Worm (Caenorhabditis elegans) whole organism, L1 larva: ENCODE results near the gene nhr-261.

Experiments used
- ceh-63 ChIP-seq: fragments of 200-800 bp; sonication (Bioruptor generic); optimal IDR thresholded peaks from 2 replicates; lab custom pipeline; 2018; ENCODE audit warnings: mild to moderate bottlenecking, missing genetic modification characterization, missing compliant biosample characterization
- dsc-1 ChIP-seq: sonication (generic microtip); optimal IDR thresholded peaks from 2 replicates; lab custom pipeline; 2016; ENCODE audit warnings: mild to moderate bottlenecking, missing genetic modification characterization, missing compliant biosample characterization
- hlh-17 ChIP-seq: fragments of 200-800 bp; sonication (Bioruptor generic); optimal IDR thresholded peaks from 2 replicates; lab custom pipeline; 2018; ENCODE audit warnings: missing genetic modification characterization, mild to moderate bottlenecking, missing compliant biosample characterization, moderate library complexity, borderline replicate concordance
- lin-39 ChIP-seq: fragments of 150-350 bp; optimal IDR thresholded peaks from 2 replicates; lab custom pipeline; 2014; ENCODE audit warnings: missing biosample characterization, missing genetic modification reagents, missing genetic modification characterization
- lir-3 ChIP-seq: sonication (generic microtip); optimal IDR thresholded peaks from 2 replicates; lab custom pipeline; 2016; ENCODE audit warnings: mild to moderate bottlenecking, missing genetic modification characterization, moderate library complexity, missing compliant biosample characterization; ENCODE audit not compliant: poor library complexity
- mab-9 ChIP-seq: fragments of 200-800 bp; sonication (Bioruptor generic); IDR thresholded peaks from 2 replicates; pipeline ENCODE4 v1.3.6; 2022; ENCODE audit warnings: missing genetic modification reagents, missing genetic modification characterization, missing compliant biosample characterization
- mdl-1 ChIP-seq, 2 experiments: fragments of 150-350 bp; optimal IDR thresholded peaks; 2 replicates each; lab custom pipeline; 2014 to 2017; ENCODE audit warnings: missing biosample characterization in 2 of 2, missing genetic modification characterization in 2 of 2, inconsistent platforms in 1 of 2
- nhr-77 ChIP-seq: fragments of 150-350 bp; optimal IDR thresholded peaks from 2 replicates; lab custom pipeline; 2014; ENCODE audit warnings: missing biosample characterization, missing genetic modification characterization
- pqm-1 ChIP-seq: sonication (generic microtip); optimal IDR thresholded peaks from 3 replicates; lab custom pipeline; 2017; ENCODE audit warnings: missing biosample characterization, missing genetic modification characterization
- rnt-1 ChIP-seq: sonication (generic microtip); optimal IDR thresholded peaks from 2 replicates; lab custom pipeline; 2016; ENCODE audit warnings: mild to moderate bottlenecking, missing genetic modification characterization, moderate library complexity, missing compliant biosample characterization
- skn-1 ChIP-seq: fragments of 150-350 bp; optimal IDR thresholded peaks from 2 replicates; lab custom pipeline; 2014; ENCODE audit warnings: missing biosample characterization, missing genetic modification characterization
- sup-37 ChIP-seq: fragments of 200-800 bp; sonication (Bioruptor generic); optimal IDR thresholded peaks from 2 replicates; lab custom pipeline; 2018; ENCODE audit warnings: mild to moderate bottlenecking, missing genetic modification characterization, missing compliant biosample characterization
- ztf-11 ChIP-seq, 2 experiments: sonication (generic microtip); optimal IDR thresholded peaks; 2 replicates each; lab custom pipeline; 2016 to 2017; ENCODE audit warnings: missing genetic modification characterization in 2 of 2, missing biosample characterization in 1 of 2, missing compliant biosample characterization in 1 of 2
- ztf-4 ChIP-seq: fragments of 150-350 bp; optimal IDR thresholded peaks from 2 replicates; lab custom pipeline; 2014; ENCODE audit warnings: missing biosample characterization, missing genetic modification characterization

DNA sequence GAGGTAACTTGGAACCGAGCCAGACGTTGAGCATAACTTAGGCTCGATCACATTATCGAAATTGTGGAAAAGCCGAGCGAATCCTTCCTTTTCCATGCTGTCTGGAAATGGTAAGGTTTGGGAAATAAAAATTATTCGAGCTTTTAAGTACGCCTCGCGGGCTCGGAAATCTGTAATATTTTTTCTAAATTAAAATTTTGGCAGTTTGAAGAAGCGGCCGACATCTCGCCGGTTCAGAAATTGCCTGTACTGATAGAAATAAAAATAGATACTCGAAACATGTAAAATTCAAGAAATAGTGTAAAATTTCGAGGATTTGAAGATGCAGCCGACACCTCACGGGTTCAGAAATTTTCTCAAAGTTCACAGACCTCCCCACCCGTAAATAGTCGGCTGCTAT is 46.2 kb upstream of the nhr-261 start, which contains the start of gene bcmo-2:
- TF ChIP-seq ceh-63 (GFP tag; lab: Kevin White, UChicago), result no peak
- no peak for TF ChIP-seq sup-37 (GFP tag; lab: Kevin White, UChicago)
- no peak for TF ChIP-seq hlh-17 (GFP tag; lab: Kevin White, UChicago)
- TF ChIP-seq mdl-1 (tag; optimal IDR thresholded peaks at IDR 0.05; lab: Kevin White, UChicago), result no peak
- TF ChIP-seq lir-3, result no peak
- no peak for TF ChIP-seq dsc-1
- no peak for TF ChIP-seq ztf-11 (tag; optimal IDR thresholded peaks at IDR 0.05; lab: Kevin White, UChicago)
- TF ChIP-seq nhr-77 (tag; lab: Kevin White, UChicago), result no peak
- no peak for TF ChIP-seq lin-39 (tag; lab: Kevin White, UChicago)
- TF ChIP-seq ztf-4 (tag; lab: Kevin White, UChicago), result no peak
- no peak for TF ChIP-seq rnt-1 (tag; lab: Kevin White, UChicago)
- TF ChIP-seq skn-1, result no peak
- TF ChIP-seq pqm-1 (tag; lab: Kevin White, UChicago), result no peak
- no peak for TF ChIP-seq mab-9 (GFP tag; lab: Robert Waterston, UW)
